Worm (Caenorhabditis elegans) whole organism, late embryonic: Measurements from ENCODE around the gene srh-70.

Source experiments
- C08G9.2 ChIP-seq: sonication (generic microtip); optimal IDR thresholded peaks from 2 replicates; lab custom pipeline; 2016; ENCODE audit warnings: mild to moderate bottlenecking, missing genetic modification characterization, moderate library complexity, missing compliant biosample characterization
- F13H6.1 ChIP-seq: sonication (generic microtip); optimal IDR thresholded peaks from 2 replicates; lab custom pipeline; 2016; ENCODE audit warnings: missing genetic modification characterization, missing compliant biosample characterization
- K02D7.2 ChIP-seq: sonication (generic microtip); optimal IDR thresholded peaks from 2 replicates; lab custom pipeline; 2017; ENCODE audit warnings: mild to moderate bottlenecking, missing genetic modification characterization, missing compliant biosample characterization
- K09A11.1 ChIP-seq: sonication (generic microtip); optimal IDR thresholded peaks from 2 replicates; lab custom pipeline; 2017; ENCODE audit warnings: antibody characterized with exemption, mild to moderate bottlenecking, missing genetic modification characterization, missing compliant biosample characterization; ENCODE audit not compliant: insufficient read depth
- ama-1 ChIP-seq: fragments of 150-350 bp; optimal IDR thresholded peaks from 2 replicates; lab custom pipeline; 2014
- ceh-18 ChIP-seq: sonication (generic microtip); optimal IDR thresholded peaks from 2 replicates; lab custom pipeline; 2016; ENCODE audit warnings: missing genetic modification characterization, missing compliant biosample characterization
- ceh-19 ChIP-seq: fragments of 200-800 bp; sonication (Bioruptor generic); optimal IDR thresholded peaks from 2 replicates; lab custom pipeline; 2018; ENCODE audit warnings: mild to moderate bottlenecking, missing genetic modification characterization, missing compliant biosample characterization
- ceh-30 ChIP-seq: fragments of 150-350 bp; optimal IDR thresholded peaks from 2 replicates; lab custom pipeline; 2014; ENCODE audit warnings: missing biosample characterization, missing genetic modification characterization
- ceh-31 ChIP-seq: sonication (generic microtip); optimal IDR thresholded peaks from 2 replicates; lab custom pipeline; 2016; ENCODE audit warnings: missing genetic modification characterization, missing compliant biosample characterization
- ceh-34 ChIP-seq: sonication (generic microtip); optimal IDR thresholded peaks from 2 replicates; lab custom pipeline; 2016; ENCODE audit warnings: mild to moderate bottlenecking, missing genetic modification characterization, missing compliant biosample characterization
- ceh-48 ChIP-seq: sonication (generic microtip); optimal IDR thresholded peaks from 2 replicates; lab custom pipeline; 2016; ENCODE audit warnings: missing genetic modification characterization, inconsistent platforms, missing compliant biosample characterization
- ceh-6 ChIP-seq: fragments of 200-800 bp; sonication (Bioruptor generic); optimal IDR thresholded peaks from 2 replicates; lab custom pipeline; 2018; ENCODE audit warnings: mild to moderate bottlenecking, missing genetic modification characterization, missing compliant biosample characterization
- ceh-9 ChIP-seq: sonication (generic microtip); optimal IDR thresholded peaks from 2 replicates; lab custom pipeline; 2016; ENCODE audit warnings: mild to moderate bottlenecking, missing genetic modification characterization, inconsistent platforms, missing compliant biosample characterization
- dmd-4 ChIP-seq: sonication (generic microtip); optimal IDR thresholded peaks from 2 replicates; lab custom pipeline; 2016; ENCODE audit warnings: borderline replicate concordance, missing genetic modification characterization, missing compliant biosample characterization
- dve-1 ChIP-seq: sonication (generic microtip); optimal IDR thresholded peaks from 2 replicates; lab custom pipeline; 2017; ENCODE audit warnings: antibody characterized with exemption, mild to moderate bottlenecking, missing genetic modification characterization, missing compliant biosample characterization
- elt-2 ChIP-seq: sonication (generic microtip); optimal IDR thresholded peaks from 2 replicates; lab custom pipeline; 2016; ENCODE audit warnings: missing genetic modification reagents, missing genetic modification characterization, missing compliant biosample characterization
- elt-4 ChIP-seq: sonication (generic microtip); optimal IDR thresholded peaks from 2 replicates; lab custom pipeline; 2016; ENCODE audit warnings: missing genetic modification characterization, missing compliant biosample characterization
- ets-4 ChIP-seq: sonication (generic microtip); optimal IDR thresholded peaks from 2 replicates; lab custom pipeline; 2016; ENCODE audit warnings: missing genetic modification characterization, missing compliant biosample characterization
- fax-1 ChIP-seq: sonication (generic microtip); optimal IDR thresholded peaks from 2 replicates; lab custom pipeline; 2016; ENCODE audit warnings: missing genotype, missing genetic modification characterization, missing compliant biosample characterization
- fkh-10 ChIP-seq: fragments of 150-350 bp; optimal IDR thresholded peaks from 2 replicates; lab custom pipeline; 2014; ENCODE audit warnings: missing biosample characterization, missing genetic modification reagents, missing genetic modification characterization
- fkh-6 ChIP-seq: sonication (generic microtip); optimal IDR thresholded peaks from 2 replicates; lab custom pipeline; 2016; ENCODE audit warnings: missing genetic modification characterization, missing compliant biosample characterization
- gmeb-2 ChIP-seq: sonication (generic microtip); optimal IDR thresholded peaks from 2 replicates; lab custom pipeline; 2016; ENCODE audit warnings: missing genetic modification characterization, inconsistent platforms, missing compliant biosample characterization
- hlh-13 ChIP-seq: fragments of 200-800 bp; sonication (Bioruptor generic); optimal IDR thresholded peaks from 2 replicates; lab custom pipeline; 2018; ENCODE audit warnings: mild to moderate bottlenecking, missing genetic modification characterization, missing compliant biosample characterization
- hlh-30 ChIP-seq: sonication (generic microtip); optimal IDR thresholded peaks from 2 replicates; lab custom pipeline; 2017; ENCODE audit warnings: antibody characterized with exemption, missing genetic modification characterization, missing compliant biosample characterization; ENCODE audit not compliant: insufficient read depth
- hlh-8 ChIP-seq: sonication (generic microtip); optimal IDR thresholded peaks from 2 replicates; lab custom pipeline; 2016; ENCODE audit warnings: missing genotype, missing genetic modification characterization, missing compliant biosample characterization
- lin-11 ChIP-seq: fragments of 200-800 bp; sonication (Bioruptor generic); optimal IDR thresholded peaks from 2 replicates; lab custom pipeline; 2018; ENCODE audit warnings: mild to moderate bottlenecking, missing genetic modification characterization, missing compliant biosample characterization
- madf-2 ChIP-seq: sonication (generic microtip); optimal IDR thresholded peaks from 2 replicates; lab custom pipeline; 2017; ENCODE audit warnings: missing genetic modification characterization, missing compliant biosample characterization
- mec-3 ChIP-seq: sonication (generic microtip); optimal IDR thresholded peaks from 2 replicates; lab custom pipeline; 2016; ENCODE audit warnings: borderline replicate concordance, missing genetic modification characterization, missing compliant biosample characterization
- nfya-1 ChIP-seq: sonication (generic microtip); optimal IDR thresholded peaks from 2 replicates; lab custom pipeline; 2017; ENCODE audit warnings: missing genetic modification characterization, mild to moderate bottlenecking, missing compliant biosample characterization, antibody characterized with exemption, moderate library complexity
- nhr-11 ChIP-seq: fragments of 150-350 bp; optimal IDR thresholded peaks from 2 replicates; lab custom pipeline; 2014; ENCODE audit warnings: missing biosample characterization, missing genetic modification characterization
- nhr-232 ChIP-seq: sonication (generic microtip); optimal IDR thresholded peaks from 2 replicates; lab custom pipeline; 2016; ENCODE audit warnings: missing genetic modification characterization, missing compliant biosample characterization
- npax-4 ChIP-seq: sonication (generic microtip); optimal IDR thresholded peaks from 2 replicates; lab custom pipeline; 2016; ENCODE audit warnings: missing genetic modification characterization, missing compliant biosample characterization
- pat-9 ChIP-seq: fragments of 200-800 bp; sonication (Bioruptor generic); optimal IDR thresholded peaks from 2 replicates; lab custom pipeline; 2018; ENCODE audit warnings: mild to moderate bottlenecking, missing genetic modification characterization, moderate library complexity, missing compliant biosample characterization
- pax-1 ChIP-seq: fragments of 150-350 bp; optimal IDR thresholded peaks from 2 replicates; lab custom pipeline; 2014; ENCODE audit warnings: missing biosample characterization, missing genetic modification characterization
- pros-1 ChIP-seq: fragments of 150-350 bp; optimal IDR thresholded peaks from 2 replicates; lab custom pipeline; 2014; ENCODE audit warnings: missing biosample characterization, missing genetic modification reagents, missing genetic modification characterization
- ref-2 ChIP-seq: sonication (generic microtip); optimal IDR thresholded peaks from 2 replicates; lab custom pipeline; 2016; ENCODE audit warnings: missing genetic modification characterization, missing compliant biosample characterization
- sox-2 ChIP-seq: fragments of 200-800 bp; sonication (Bioruptor generic); IDR thresholded peaks from 2 replicates; pipeline ENCODE4 v1.3.6; 2022; ENCODE audit warnings: missing genetic modification reagents, missing genetic modification characterization, missing compliant biosample characterization
- tbx-2 ChIP-seq: sonication (generic microtip); optimal IDR thresholded peaks from 2 replicates; lab custom pipeline; 2016; ENCODE audit warnings: missing genetic modification characterization, missing compliant biosample characterization
- unc-55 ChIP-seq: sonication (generic microtip); optimal IDR thresholded peaks from 2 replicates; lab custom pipeline; 2017; ENCODE audit warnings: missing biosample characterization, missing genetic modification reagents, missing genetic modification characterization
- zip-5 ChIP-seq: sonication (generic microtip); optimal IDR thresholded peaks from 2 replicates; lab custom pipeline; 2016; ENCODE audit warnings: missing genetic modification characterization, missing compliant biosample characterization

The srh-70 gene

DNA sequence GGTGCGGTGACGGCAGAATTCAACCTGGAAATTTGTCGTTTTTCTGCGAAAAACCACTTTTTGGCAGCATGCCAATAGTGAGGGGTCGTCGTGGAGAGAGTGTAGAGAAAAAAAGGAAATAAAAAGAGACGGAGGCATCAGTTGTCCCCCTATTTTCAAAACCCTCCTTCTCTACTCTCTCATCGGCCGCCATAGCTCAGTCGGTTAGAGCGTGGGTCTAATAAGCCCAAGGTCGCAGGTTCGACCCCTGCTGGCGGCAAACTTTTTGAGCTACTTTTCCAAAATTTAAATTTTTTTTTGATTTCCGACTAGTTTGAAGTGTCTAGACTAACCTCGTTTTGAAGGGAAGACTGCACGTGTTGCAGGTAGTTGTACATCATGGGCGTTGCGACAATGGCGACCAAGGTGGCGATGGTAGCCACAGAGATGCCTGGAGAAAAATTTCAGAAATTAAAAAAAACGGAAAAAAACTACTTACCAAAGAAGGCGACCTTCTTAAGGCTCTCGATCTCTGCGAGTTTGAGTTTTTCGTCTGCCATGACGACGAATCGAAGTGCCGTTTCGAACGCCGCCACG, 24.0 kb downstream of the srh-70 start, which contains the start of gene col-85 (continued):
- TF ChIP-seq ceh-31 (peak; percentile 86), lin-11 (tag; lab: Kevin White, UChicago) (peak; percentile 87), F13H6.1 (tag; lab: Kevin White, UChicago) (peak; percentile 85), nhr-232 (peak; percentile 85), nfya-1 (tag; lab: Kevin White, UChicago) (peak; percentile 84), fkh-10 (GFP tag; lab: Kevin White, UChicago) (peak; percentile 52), zip-5 (tag; lab: Kevin White, UChicago) (peak; percentile 83), ceh-34 (tag; lab: Kevin White, UChicago) (peak; percentile 92), ets-4 (tag; lab: Kevin White, UChicago) (peak; percentile 78), pros-1 (tag; lab: Kevin White, UChicago) (no peak), pat-9 (peak; percentile 94), ama-1 (lab: Kevin White, UChicago) (no peak), nhr-11 (tag; lab: Kevin White, UChicago) (no peak), mec-3 (tag; lab: Kevin White, UChicago) (peak; percentile 75), elt-4 (tag; lab: Kevin White, UChicago) (no peak), elt-2 (tag; lab: Kevin White, UChicago) (peak; percentile 96), ceh-6 (peak; percentile 91), hlh-13 (GFP tag; lab: Kevin White, UChicago) (peak; percentile 94)

DNA sequence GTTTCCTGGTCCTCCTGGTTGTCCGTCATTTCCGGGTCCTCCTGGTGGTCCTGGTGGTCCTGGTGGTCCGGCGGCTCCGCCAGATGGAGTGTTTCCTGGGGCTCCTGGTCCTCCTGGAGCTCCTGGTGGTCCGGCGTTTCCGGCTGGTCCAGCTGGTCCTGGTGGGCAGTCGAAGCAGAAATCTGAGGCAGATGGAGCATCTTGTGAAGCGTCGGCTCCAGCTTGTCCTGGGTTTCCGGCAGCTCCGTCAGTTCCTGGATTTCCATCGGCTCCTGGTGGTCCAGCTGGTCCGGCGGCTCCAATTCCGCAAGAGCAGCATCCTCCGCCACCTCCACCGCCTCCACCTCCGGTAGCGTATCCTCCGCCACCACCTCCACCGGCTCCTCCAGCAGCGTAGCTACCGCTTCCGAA, 24.6 kb downstream of the srh-70 start:
- TF ChIP-seq ets-4 (tag; lab: Kevin White, UChicago), result no peak
- no peak for TF ChIP-seq K09A11.1
- no peak for TF ChIP-seq ceh-48
- no peak for TF ChIP-seq ceh-18
- TF ChIP-seq zip-5 (tag; lab: Kevin White, UChicago), result no peak
- TF ChIP-seq pat-9, result no peak
- no peak for TF ChIP-seq elt-2 (tag; lab: Kevin White, UChicago)
- no peak for TF ChIP-seq fax-1 (tag; lab: Kevin White, UChicago)
- TF ChIP-seq K02D7.2 (tag; lab: Kevin White, UChicago), result no peak
- no peak for TF ChIP-seq mec-3 (tag; lab: Kevin White, UChicago)
- TF ChIP-seq ceh-30 (tag; lab: Kevin White, UChicago), result no peak
- no peak for TF ChIP-seq npax-4 (tag; lab: Kevin White, UChicago)
- TF ChIP-seq pros-1 (tag; lab: Kevin White, UChicago), result no peak

DNA sequence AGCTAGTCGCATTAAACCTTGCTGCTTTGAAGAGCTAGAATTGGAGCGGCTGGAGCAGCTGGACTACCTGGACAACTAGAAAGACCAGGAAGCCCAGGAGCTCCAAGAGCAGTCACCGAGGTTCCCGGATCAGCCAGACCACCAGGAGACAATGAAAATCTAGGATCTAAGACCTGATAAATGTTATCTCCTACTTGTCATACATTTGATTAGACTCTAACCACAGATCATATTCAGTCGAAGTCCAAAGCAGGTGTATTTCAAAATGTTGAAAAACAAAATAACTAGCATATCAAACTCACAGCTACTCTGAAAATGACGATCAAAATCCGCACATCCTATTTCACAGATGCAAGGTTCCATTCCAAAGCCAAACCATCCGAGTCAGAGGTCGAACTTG, 26.7 kb downstream of the srh-70 start, which contains the start of gene srz-6:
Gene srz-6, plus strand, starts transcription at position 301 of the 400 bp plus-strand sequence.
- no peak for TF ChIP-seq fkh-6
- TF ChIP-seq ref-2 (tag; lab: Kevin White, UChicago), result no peak
- no peak for TF ChIP-seq nhr-11 (tag; lab: Kevin White, UChicago)
- no peak for TF ChIP-seq unc-55
- TF ChIP-seq nhr-232, result no peak
- TF ChIP-seq fkh-10 (GFP tag; lab: Kevin White, UChicago), result no peak
- no peak for TF ChIP-seq sox-2 (GFP tag; lab: Robert Waterston, UW)
- TF ChIP-seq hlh-8 (tag; lab: Kevin White, UChicago), result no peak
- TF ChIP-seq K09A11.1, result no peak
- no peak for TF ChIP-seq hlh-30 (tag; lab: Kevin White, UChicago)

DNA sequence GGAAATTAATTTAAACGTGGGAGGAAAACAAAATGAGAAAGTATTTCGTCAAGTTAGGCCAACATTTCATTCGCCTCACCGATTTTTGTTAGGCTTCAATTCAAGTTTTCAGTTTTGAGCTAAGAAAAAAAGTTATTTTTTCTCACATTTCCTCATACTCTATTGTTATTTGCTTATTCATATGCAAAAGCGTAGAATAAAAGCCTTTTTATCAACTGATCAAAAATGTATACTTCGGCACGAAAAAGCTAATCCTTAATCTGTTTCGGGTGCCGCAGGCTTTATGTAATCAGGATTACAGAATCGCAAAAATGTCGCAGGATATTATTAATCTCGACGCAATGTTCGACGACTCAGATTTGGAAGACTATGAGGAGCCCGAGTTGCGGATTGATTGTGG, 28.8 kb downstream of the srh-70 start, which contains the start of gene T21B4.15:
Gene T21B4.15, plus strand, starts transcription at position 301 of the 400 bp plus-strand sequence.
- no peak for TF ChIP-seq dve-1 (tag; lab: Kevin White, UChicago)
- TF ChIP-seq ceh-9 (tag; lab: Kevin White, UChicago), result no peak
- no peak for TF ChIP-seq nfya-1 (tag; lab: Kevin White, UChicago)
- no peak for TF ChIP-seq ceh-48
- TF ChIP-seq ceh-19, result no peak
- no peak for TF ChIP-seq dmd-4
- TF ChIP-seq ets-4 (tag; lab: Kevin White, UChicago), result no peak
- TF ChIP-seq pax-1 (tag; lab: Kevin White, UChicago), result no peak
- TF ChIP-seq gmeb-2 (tag; lab: Kevin White, UChicago), result no peak
- no peak for TF ChIP-seq elt-4 (tag; lab: Kevin White, UChicago)
- TF ChIP-seq tbx-2, result no peak
- no peak for TF ChIP-seq C08G9.2 (tag; lab: Kevin White, UChicago)
- no peak for TF ChIP-seq madf-2 (tag; lab: Kevin White, UChicago)
